Worm (Caenorhabditis elegans): ENCODE data around the gene F59B10.3.

DNA sequence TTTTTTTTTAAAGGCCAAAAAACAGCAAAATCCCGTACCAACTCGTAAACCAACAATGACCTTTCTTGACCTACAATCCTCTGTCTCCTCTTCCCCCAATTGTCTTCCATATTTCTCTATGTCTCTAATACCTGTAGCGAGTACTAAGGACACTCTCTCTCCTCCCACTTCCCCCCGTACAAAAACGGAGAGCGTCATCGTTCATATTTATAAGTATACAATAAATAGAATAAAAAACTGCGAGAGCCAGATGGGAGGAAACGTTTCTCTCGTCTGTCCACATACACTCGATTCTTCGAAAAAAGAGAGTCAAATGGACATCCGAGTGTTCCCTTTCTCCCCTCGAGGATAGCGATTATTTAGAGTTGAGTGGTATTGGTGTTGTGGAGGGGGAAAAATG lies 5.6 kb upstream of the F59B10.3 start:
- TF ChIP-seq nhr-25 (tag; optimal IDR thresholded peaks at IDR 0.05) (peak; percentile 3), unc-55 (GFP tag; optimal IDR thresholded peaks at IDR 0.05) (peak; percentile 13), egl-27 (tag; optimal IDR thresholded peaks at IDR 0.05) (peak; percentile 14), ZK546.5 (tag; optimal IDR thresholded peaks at IDR 0.05) (no peak), lin-39 (tag; optimal IDR thresholded peaks at IDR 0.05) (no peak), lsy-2 (tag; optimal IDR thresholded peaks at IDR 0.05) (no peak)

All from whole organism, L2 larva.